Worm (Caenorhabditis elegans): Measurements from ENCODE around the gene clec-33.

The clec-33 gene

DNA sequence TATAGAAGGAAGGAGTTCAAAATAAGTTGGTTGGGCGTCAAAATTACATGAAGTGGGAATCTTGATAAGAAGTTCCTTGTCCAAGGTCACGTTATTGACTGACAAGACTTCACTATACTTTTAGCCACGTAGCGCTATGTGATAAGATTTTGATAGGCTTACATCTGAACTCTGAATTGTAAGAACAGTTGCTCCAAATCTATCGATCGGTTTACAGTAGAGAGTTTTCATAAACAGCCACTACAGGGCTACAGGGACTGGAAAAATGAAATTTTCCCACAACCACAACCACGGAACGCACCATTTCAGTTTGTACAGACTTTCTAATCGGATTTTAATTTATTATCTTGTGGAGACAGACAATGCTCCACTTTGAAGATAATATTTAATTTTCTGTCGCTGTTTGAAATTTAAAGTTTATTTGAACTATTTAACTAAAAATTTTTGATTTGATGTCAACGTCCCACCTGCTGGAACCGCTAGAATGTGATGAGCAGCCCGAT, 11.6 kb downstream of the clec-33 start, which contains the start of the genes clec-31 and clec-22:
TSS of gene clec-31 (minus strand) at position 101 of the 503 bp plus-strand sequence.
TSS of gene clec-22 (plus strand) at position 453 of the 503 bp plus-strand sequence.
- no peak for TF ChIP-seq hmg-4 (GFP tag; optimal IDR thresholded peaks at IDR 0.05)
- no peak for TF ChIP-seq ama-1 (optimal IDR thresholded peaks at IDR 0.05)
- no peak for TF ChIP-seq flt-1 (GFP tag; IDR thresholded peaks at IDR 0.05)
- no peak for TF ChIP-seq B0310.2 (tag; optimal IDR thresholded peaks at IDR 0.05)
- no peak for TF ChIP-seq ceh-13 (GFP tag; optimal IDR thresholded peaks at IDR 0.05)
- no peak for TF ChIP-seq sea-1 (GFP tag; conservative IDR thresholded peaks at IDR 0.05)
- no peak for TF ChIP-seq ets-7 (tag; optimal IDR thresholded peaks at IDR 0.05)
- TF ChIP-seq ceh-36 (tag; optimal IDR thresholded peaks at IDR 0.05): no peak

DNA sequence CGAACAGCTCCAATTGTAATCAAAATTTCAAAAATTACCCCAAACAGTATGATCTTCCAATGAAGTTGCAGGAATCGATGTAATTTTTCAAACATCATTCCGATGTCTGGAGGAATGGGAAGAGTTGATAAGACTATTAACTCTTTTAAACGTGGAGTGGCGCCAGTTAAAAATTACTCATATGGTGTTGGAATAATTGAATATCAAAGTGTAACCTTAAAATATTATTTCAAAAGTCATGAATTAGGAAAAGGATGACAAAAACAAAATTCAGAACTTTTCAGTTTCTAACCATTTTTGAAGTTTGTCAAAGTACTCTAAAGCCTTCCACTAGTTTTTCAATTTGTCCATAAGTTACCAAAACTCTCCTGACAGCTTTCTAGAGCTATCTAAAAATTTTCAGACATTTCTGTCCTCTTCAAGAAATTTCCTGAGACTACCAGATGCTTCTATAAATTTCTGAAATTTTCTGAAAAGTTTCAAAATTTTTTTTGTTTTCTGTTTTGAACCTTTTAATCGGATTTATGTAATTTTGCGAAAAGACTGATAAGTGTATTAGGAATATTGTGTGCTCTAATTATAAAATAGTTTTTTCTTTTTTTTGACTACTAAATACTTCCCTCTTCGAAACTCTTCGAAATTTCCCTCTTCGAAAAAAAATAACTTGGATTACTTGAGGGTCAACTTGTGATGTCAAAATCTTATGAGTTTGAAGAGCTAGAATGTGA, 15.5 kb downstream of the clec-33 start, which contains the start of the genes clec-35 and clec-27:
TSS of gene clec-35 (minus strand) at position 101 of the 728 bp plus-strand sequence.
TSS of gene clec-27 (plus strand) at position 678 of the 728 bp plus-strand sequence.
- no peak for TF ChIP-seq tbx-11 (GFP tag; IDR thresholded peaks at IDR 0.05)

DNA sequence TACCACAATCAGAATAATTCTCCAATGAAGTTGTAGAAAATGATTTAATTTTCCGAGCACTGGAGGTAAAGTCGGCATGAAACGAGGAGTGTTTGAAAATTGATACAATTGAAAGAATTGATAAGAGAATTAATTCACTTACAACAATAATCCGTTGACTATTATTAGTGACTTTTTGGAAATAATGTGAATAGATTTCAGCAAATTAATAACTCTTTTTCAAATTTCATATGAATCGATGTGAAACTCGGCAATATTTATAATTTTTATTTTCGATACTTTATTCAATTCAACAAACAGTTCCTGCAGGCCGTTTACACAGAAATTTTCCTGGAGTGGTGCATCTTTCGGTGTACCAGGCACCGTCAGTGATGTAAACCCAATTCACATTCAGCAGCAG, 17.6 kb downstream of the clec-33 start, which contains the start of gene clec-37:
TSS of gene clec-37 (minus strand) at position 101 of the 400 bp plus-strand sequence.
- TF ChIP-seq flt-1 (GFP tag; IDR thresholded peaks at IDR 0.05) (no peak), ceh-13 (GFP tag; optimal IDR thresholded peaks at IDR 0.05) (no peak), pes-1 (GFP tag; IDR thresholded peaks at IDR 0.05) (no peak), scrt-1 (GFP tag; IDR thresholded peaks at IDR 0.05) (no peak), B0310.2 (tag; optimal IDR thresholded peaks at IDR 0.05) (no peak), ama-1 (optimal IDR thresholded peaks at IDR 0.05) (no peak), F13C5.2 (tag; optimal IDR thresholded peaks at IDR 0.05) (no peak), hmg-4 (GFP tag; optimal IDR thresholded peaks at IDR 0.05) (no peak), aly-1 (tag; optimal IDR thresholded peaks at IDR 0.05) (no peak), hnd-1 (tag; optimal IDR thresholded peaks at IDR 0.05) (no peak), ets-7 (tag; optimal IDR thresholded peaks at IDR 0.05) (no peak), tra-4 (tag; optimal IDR thresholded peaks at IDR 0.05) (no peak), sea-1 (GFP tag; conservative IDR thresholded peaks at IDR 0.05) (no peak)

DNA sequence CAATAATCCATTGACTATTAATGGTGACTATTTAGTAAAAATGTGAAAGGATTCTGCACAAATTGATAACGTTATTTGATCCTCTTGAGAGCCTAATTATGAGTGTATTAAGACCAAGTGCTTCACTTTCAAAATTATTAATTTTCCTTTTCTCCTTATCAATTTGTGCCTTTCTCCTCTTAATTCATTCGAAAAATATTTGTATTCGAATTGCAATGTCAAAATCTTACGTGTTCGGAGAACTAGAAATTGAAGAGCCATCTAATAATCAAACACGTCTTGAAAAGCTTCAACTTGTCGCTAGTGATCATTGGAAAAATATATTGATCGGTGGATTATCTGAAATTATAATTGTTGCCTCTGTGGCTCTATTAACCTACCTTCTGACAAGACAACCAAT, 21.1 kb downstream of the clec-33 start, which contains the start of the genes clec-36 and clec-26:
TSS of gene clec-36 (minus strand) at position 101 of the 400 bp plus-strand sequence.
TSS of gene clec-26 (plus strand) at position 114 of the 400 bp plus-strand sequence.
- TF ChIP-seq ama-1 (optimal IDR thresholded peaks at IDR 0.05): no peak
- no peak for TF ChIP-seq tbx-37 (GFP tag; conservative IDR thresholded peaks at IDR 0.05)
- TF ChIP-seq pes-1 (GFP tag; IDR thresholded peaks at IDR 0.05): no peak
- TF ChIP-seq B0310.2 (tag; optimal IDR thresholded peaks at IDR 0.05): no peak
- TF ChIP-seq F13C5.2 (tag; optimal IDR thresholded peaks at IDR 0.05): no peak
- no peak for TF ChIP-seq flt-1 (GFP tag; IDR thresholded peaks at IDR 0.05)
- no peak for TF ChIP-seq ceh-13 (GFP tag; optimal IDR thresholded peaks at IDR 0.05)
- no peak for TF ChIP-seq tra-4 (tag; optimal IDR thresholded peaks at IDR 0.05)

DNA sequence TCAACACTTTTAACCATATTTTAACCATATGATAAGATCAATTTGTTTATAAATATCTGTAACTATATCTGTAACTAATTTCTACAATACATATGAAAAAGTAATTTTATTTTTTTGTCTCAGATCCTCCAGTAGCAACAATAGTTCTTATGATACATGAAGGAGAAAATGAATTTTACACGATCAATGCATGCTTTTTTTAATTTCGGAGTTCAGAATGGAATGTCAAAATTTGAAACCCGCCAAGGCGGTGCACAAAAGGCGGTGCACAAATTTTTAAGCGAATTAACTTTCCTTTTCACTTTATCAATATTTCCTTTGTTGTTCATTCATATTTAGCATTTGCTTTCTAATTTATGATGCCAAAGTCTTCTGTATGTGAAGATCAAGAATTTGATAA, 26.7 kb downstream of the clec-33 start, which contains the start of gene clec-25:
TSS of gene clec-25 (plus strand) at position 301 of the 400 bp plus-strand sequence.
- TF ChIP-seq ama-1 (optimal IDR thresholded peaks at IDR 0.05) (no peak), ceh-36 (tag; optimal IDR thresholded peaks at IDR 0.05) (no peak), sea-1 (GFP tag; conservative IDR thresholded peaks at IDR 0.05) (no peak), hnd-1 (tag; optimal IDR thresholded peaks at IDR 0.05) (no peak), F13C5.2 (tag; optimal IDR thresholded peaks at IDR 0.05) (no peak), B0310.2 (tag; optimal IDR thresholded peaks at IDR 0.05) (no peak), tbx-11 (GFP tag; IDR thresholded peaks at IDR 0.05) (no peak), scrt-1 (GFP tag; IDR thresholded peaks at IDR 0.05) (no peak), aly-1 (tag; optimal IDR thresholded peaks at IDR 0.05) (no peak), tra-4 (tag; optimal IDR thresholded peaks at IDR 0.05) (no peak), ets-7 (tag; optimal IDR thresholded peaks at IDR 0.05) (no peak), tbx-37 (GFP tag; conservative IDR thresholded peaks at IDR 0.05) (no peak), flt-1 (GFP tag; IDR thresholded peaks at IDR 0.05) (no peak)

DNA sequence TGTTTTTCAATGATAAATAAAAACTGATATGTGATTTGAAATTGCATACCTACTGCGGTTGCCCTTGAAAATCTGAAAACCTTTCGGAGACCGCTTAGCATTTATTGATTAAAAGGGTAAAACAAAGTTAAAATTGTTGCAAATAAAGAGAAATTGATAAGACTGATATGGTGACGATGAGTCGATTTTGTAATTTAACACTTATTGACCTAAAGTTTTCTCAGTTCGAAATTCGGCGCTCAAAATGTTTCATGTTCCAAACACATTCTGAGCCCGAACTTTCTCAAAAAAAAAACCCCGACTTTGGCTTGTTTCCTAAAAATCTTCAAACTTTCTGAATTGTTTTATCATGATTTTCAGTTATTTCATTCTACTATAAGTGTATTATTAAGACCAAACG, 28.7 kb downstream of the clec-33 start, which contains the start of gene clec-40:
TSS of gene clec-40 (minus strand) at position 101 of the 400 bp plus-strand sequence.
- TF ChIP-seq hmbx-1 (tag; optimal IDR thresholded peaks at IDR 0.05) (no peak), aly-1 (tag; optimal IDR thresholded peaks at IDR 0.05) (no peak)

DNA sequence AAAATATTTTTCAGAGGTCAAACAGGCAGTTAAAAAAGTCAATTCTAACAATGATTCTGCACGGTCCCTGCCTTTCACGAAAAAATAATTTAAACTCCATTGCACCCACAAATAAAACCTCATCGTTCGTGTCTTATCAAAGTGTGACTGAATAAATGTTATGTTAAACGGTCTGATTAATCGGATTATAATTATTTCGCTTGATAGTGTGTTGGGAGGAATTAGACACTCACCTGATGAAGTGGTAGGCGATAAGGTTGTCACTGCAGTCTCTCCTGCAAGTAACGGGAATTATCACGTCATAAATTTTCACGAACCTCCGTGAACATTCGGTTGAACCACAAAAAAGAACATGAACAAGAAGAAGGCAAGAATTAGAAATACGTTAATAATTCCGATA, 29.4 kb downstream of the clec-33 start:
- no peak for TF ChIP-seq ceh-13 (GFP tag; optimal IDR thresholded peaks at IDR 0.05)

DNA sequence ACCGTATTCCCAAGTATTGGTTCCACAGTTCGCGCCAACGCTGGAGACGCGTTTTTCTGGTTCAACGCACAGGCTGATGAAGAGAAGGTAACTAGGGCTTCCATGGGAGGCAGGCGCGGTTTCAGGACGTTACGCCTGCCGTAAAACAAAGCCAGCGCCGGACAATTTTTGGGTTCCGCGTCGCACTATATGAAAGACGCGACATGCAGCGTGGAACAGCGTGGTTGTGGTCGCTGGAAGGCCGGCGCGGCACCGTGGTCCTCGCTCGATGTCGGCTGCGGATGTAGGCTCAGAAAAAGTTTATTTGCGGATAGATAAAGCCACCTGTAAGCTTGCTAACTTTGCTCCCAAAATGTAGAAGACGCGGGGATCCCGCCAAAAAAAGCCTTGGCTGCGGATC, 31.2 kb downstream of the clec-33 start:
- TF ChIP-seq hmbx-1 (tag; optimal IDR thresholded peaks at IDR 0.05): no peak
- no peak for TF ChIP-seq ama-1 (optimal IDR thresholded peaks at IDR 0.05)
- no peak for TF ChIP-seq F13C5.2 (tag; optimal IDR thresholded peaks at IDR 0.05)
- no peak for TF ChIP-seq tbx-37 (GFP tag; conservative IDR thresholded peaks at IDR 0.05)
- no peak for TF ChIP-seq tbx-11 (GFP tag; IDR thresholded peaks at IDR 0.05)
- TF ChIP-seq ceh-13 (GFP tag; optimal IDR thresholded peaks at IDR 0.05): no peak
- TF ChIP-seq hnd-1 (tag; optimal IDR thresholded peaks at IDR 0.05): no peak
- no peak for TF ChIP-seq aly-1 (tag; optimal IDR thresholded peaks at IDR 0.05)
- no peak for TF ChIP-seq flt-1 (GFP tag; IDR thresholded peaks at IDR 0.05)
- no peak for TF ChIP-seq scrt-1 (GFP tag; IDR thresholded peaks at IDR 0.05)
- no peak for TF ChIP-seq ets-7 (tag; optimal IDR thresholded peaks at IDR 0.05)
